Worm (Caenorhabditis elegans): ENCODE measurements around the gene T10B10.8.

- TF ChIP-seq egl-5 (tag; optimal IDR thresholded peaks at IDR 0.05) (no peak), daf-12 (tag; optimal IDR thresholded peaks at IDR 0.05) (no peak), unc-39 (tag; optimal IDR thresholded peaks at IDR 0.05) (no peak), nhr-28 (tag; optimal IDR thresholded peaks at IDR 0.05) (no peak), nhr-77 (tag; optimal IDR thresholded peaks at IDR 0.05) (no peak), ama-1 (optimal IDR thresholded peaks at IDR 0.05) (no peak), fkh-2 (tag; optimal IDR thresholded peaks at IDR 0.05) (no peak)
These were observed 22.5 kb upstream of the T10B10.8 start for ce11 chrX:15188510-15188909.
